Worm (Caenorhabditis elegans) whole organism, young adult: ENCODE results near the gene str-103.

Source experiments
- B0019.2 ChIP-seq: fragments of 200-800 bp; sonication (Bioruptor generic); conservative IDR thresholded peaks from 2 replicates; pipeline ENCODE4 v1.3.6; 2022; ENCODE audit warnings: missing genetic modification reagents, missing genetic modification characterization, missing compliant biosample characterization
- F55B11.4 ChIP-seq: sonication (generic microtip); optimal IDR thresholded peaks from 2 replicates; lab custom pipeline; 2016; ENCODE audit warnings: missing compliant biosample characterization, missing genetic modification characterization, borderline replicate concordance; ENCODE audit not compliant: insufficient read depth
- F57A8.1 ChIP-seq: fragments of 200-800 bp; sonication (Bioruptor generic); optimal IDR thresholded peaks from 2 replicates; lab custom pipeline; 2018; ENCODE audit warnings: mild to moderate bottlenecking, missing genetic modification characterization, moderate library complexity, missing compliant biosample characterization
- K11D2.4 ChIP-seq: fragments of 200-800 bp; sonication (Bioruptor generic); IDR thresholded peaks from 2 replicates; pipeline ENCODE4 v1.3.6; 2022; ENCODE audit warnings: missing genetic modification reagents, missing genetic modification characterization, missing compliant biosample characterization
- cebp-1 ChIP-seq, 2 experiments: fragments of 200-800 bp in 1 of 2; sonication (Bioruptor generic) in 1 of 2; sonication (generic microtip) in 1 of 2; IDR thresholded peaks in 1 of 2; optimal IDR thresholded peaks in 1 of 2; 2 replicates each; pipeline versions ENCODE4 v1.3.6 to Lab custom; 2017 to 2022; ENCODE audit warnings: missing compliant biosample characterization in 2 of 2, missing genetic modification characterization in 2 of 2, mild to moderate bottlenecking in 1 of 2, missing genetic modification reagents in 1 of 2, moderate library complexity in 1 of 2
- ceh-100 ChIP-seq: fragments of 200-800 bp; sonication (Bioruptor generic); IDR thresholded peaks from 2 replicates; pipeline ENCODE4 v1.3.6; 2022; ENCODE audit warnings: missing genetic modification reagents, missing genetic modification characterization, missing compliant biosample characterization
- hmg-1.2 ChIP-seq: fragments of 200-800 bp; sonication (Bioruptor generic); IDR thresholded peaks from 2 replicates; pipeline ENCODE4 v1.3.6; 2022; ENCODE audit warnings: missing genetic modification reagents, missing genetic modification characterization, missing compliant biosample characterization
- unc-62 ChIP-seq: fragments of 150-350 bp; optimal IDR thresholded peaks from 2 replicates; lab custom pipeline; 2014; ENCODE audit warnings: missing biosample characterization, missing genetic modification reagents, missing genetic modification characterization

- TF ChIP-seq unc-62 (GFP tag; lab: Kevin White, UChicago) (no peak), F55B11.4 (no peak), cebp-1 (GFP tag; IDR thresholded peaks at IDR 0.05; lab: Robert Waterston, UW) (no peak), cebp-1 (tag; optimal IDR thresholded peaks at IDR 0.05; lab: Kevin White, UChicago) (no peak), K11D2.4 (GFP tag; lab: Robert Waterston, UW) (no peak), F57A8.1 (no peak), hmg-1.2 (no peak), B0019.2 (GFP tag; lab: Robert Waterston, UW) (no peak), ceh-100 (GFP tag; lab: Robert Waterston, UW) (no peak)
Observed at ce11 chrV:16103594-16103993, 14.9 kb downstream of the str-103 start, which contains the start of gene argk-1.
